Worm (Caenorhabditis elegans) whole organism, L2 larva: Measurements from ENCODE around the gene lec-12.

ENCODE experiments used
- C34F6.9 ChIP-seq: fragments of 150-350 bp; optimal IDR thresholded peaks from 2 replicates; lab custom pipeline; 2014; ENCODE audit warnings: missing biosample characterization, missing genetic modification characterization
- F13H6.1 ChIP-seq: sonication (generic microtip); optimal IDR thresholded peaks from 2 replicates; lab custom pipeline; 2016; ENCODE audit warnings: missing genetic modification characterization, missing compliant biosample characterization
- R02D3.7 ChIP-seq: fragments of 150-350 bp; optimal IDR thresholded peaks from 2 replicates; lab custom pipeline; 2014; ENCODE audit warnings: missing biosample characterization, missing genetic modification characterization
- Y55F3AM.14 ChIP-seq: fragments of 200-800 bp; sonication (Bioruptor generic); optimal IDR thresholded peaks from 2 replicates; lab custom pipeline; 2018; ENCODE audit warnings: mild to moderate bottlenecking, missing genetic modification characterization, missing compliant biosample characterization
- ZK546.5 ChIP-seq: sonication (generic microtip); optimal IDR thresholded peaks from 2 replicates; lab custom pipeline; 2017; ENCODE audit warnings: missing biosample characterization, missing genetic modification characterization
- alr-1 ChIP-seq: fragments of 150-350 bp; optimal IDR thresholded peaks from 2 replicates; lab custom pipeline; 2014; ENCODE audit warnings: missing biosample characterization, missing genetic modification characterization
- ama-1 ChIP-seq: fragments of 150-350 bp; optimal IDR thresholded peaks from 2 replicates; lab custom pipeline; 2018; ENCODE audit warnings: inconsistent platforms
- ceh-16 ChIP-seq: fragments of 150-350 bp; optimal IDR thresholded peaks from 2 replicates; lab custom pipeline; 2014; ENCODE audit warnings: missing biosample characterization, missing genetic modification characterization
- crh-2 ChIP-seq: sonication (generic microtip); optimal IDR thresholded peaks from 2 replicates; lab custom pipeline; 2017; ENCODE audit warnings: missing biosample characterization, missing genetic modification characterization
- egl-27 ChIP-seq: sonication (generic microtip); optimal IDR thresholded peaks from 3 replicates; lab custom pipeline; 2017; ENCODE audit warnings: missing biosample characterization, missing genetic modification reagents, missing genetic modification characterization
- elt-3 ChIP-seq: sonication (generic microtip); optimal IDR thresholded peaks from 2 replicates; lab custom pipeline; 2017; ENCODE audit warnings: missing biosample characterization, missing genetic modification characterization
- fos-1 ChIP-seq: fragments of 150-350 bp; optimal IDR thresholded peaks from 2 replicates; lab custom pipeline; 2014; ENCODE audit warnings: missing biosample characterization, missing genetic modification characterization
- gmeb-1 ChIP-seq: fragments of 150-350 bp; optimal IDR thresholded peaks from 2 replicates; lab custom pipeline; 2014; ENCODE audit warnings: missing biosample characterization, missing genetic modification characterization
- lin-11 ChIP-seq: fragments of 150-350 bp; sonication (generic microtip); optimal IDR thresholded peaks from 2 replicates; lab custom pipeline; 2014; ENCODE audit warnings: missing biosample characterization, missing genetic modification characterization, inconsistent platforms, mixed read lengths
- lin-13 ChIP-seq: fragments of 150-350 bp; optimal IDR thresholded peaks from 2 replicates; lab custom pipeline; 2014; ENCODE audit warnings: missing biosample characterization, missing genetic modification reagents, missing genetic modification characterization
- lin-39 ChIP-seq: fragments of 150-350 bp; optimal IDR thresholded peaks from 2 replicates; lab custom pipeline; 2014; ENCODE audit warnings: missing biosample characterization, missing genetic modification reagents, missing genetic modification characterization
- lsy-2 ChIP-seq, 2 experiments: fragments of 150-350 bp in 1 of 2; sonication (generic microtip) in 1 of 2; optimal IDR thresholded peaks; 2 replicates each; lab custom pipeline; 2014 to 2017; ENCODE audit warnings: missing biosample characterization in 2 of 2, missing genetic modification characterization in 2 of 2
- mab-5 ChIP-seq: fragments of 150-350 bp; optimal IDR thresholded peaks from 2 replicates; lab custom pipeline; 2014; ENCODE audit warnings: missing biosample characterization, missing genetic modification characterization
- mbf-1 ChIP-seq: sonication (generic microtip); optimal IDR thresholded peaks from 2 replicates; lab custom pipeline; 2017; ENCODE audit warnings: missing biosample characterization, missing genetic modification characterization
- mdl-1 ChIP-seq, 2 experiments: fragments of 150-350 bp in 1 of 2; sonication (generic microtip) in 1 of 2; optimal IDR thresholded peaks; 2 replicates each; lab custom pipeline; 2017; ENCODE audit warnings: missing biosample characterization in 2 of 2, missing genetic modification characterization in 2 of 2
- nhr-10 ChIP-seq: sonication (generic microtip); optimal IDR thresholded peaks from 2 replicates; lab custom pipeline; 2017; ENCODE audit warnings: missing biosample characterization, missing genetic modification characterization
- nhr-11 ChIP-seq: fragments of 150-350 bp; optimal IDR thresholded peaks from 2 replicates; lab custom pipeline; 2014; ENCODE audit warnings: missing biosample characterization, missing genetic modification characterization
- nhr-129 ChIP-seq: fragments of 150-350 bp; optimal IDR thresholded peaks from 2 replicates; lab custom pipeline; 2014; ENCODE audit warnings: missing biosample characterization, missing genetic modification characterization
- nhr-21 ChIP-seq: fragments of 150-350 bp; optimal IDR thresholded peaks from 2 replicates; lab custom pipeline; 2014; ENCODE audit warnings: missing biosample characterization, missing genetic modification characterization
- nhr-23 ChIP-seq: fragments of 150-350 bp; optimal IDR thresholded peaks from 2 replicates; lab custom pipeline; 2014; ENCODE audit warnings: missing biosample characterization, missing genetic modification reagents, missing genetic modification characterization
- nhr-237 ChIP-seq: fragments of 150-350 bp; optimal IDR thresholded peaks from 2 replicates; lab custom pipeline; 2014; ENCODE audit warnings: missing biosample characterization, missing genetic modification characterization
- nhr-25 ChIP-seq: fragments of 150-350 bp; sonication (generic microtip); optimal IDR thresholded peaks from 3 replicates; lab custom pipeline; 2014; ENCODE audit warnings: missing biosample characterization, missing genetic modification characterization
- nhr-6 ChIP-seq: fragments of 150-350 bp; optimal IDR thresholded peaks from 2 replicates; lab custom pipeline; 2014; ENCODE audit warnings: missing biosample characterization, missing genetic modification characterization
- nhr-77 ChIP-seq: fragments of 150-350 bp; optimal IDR thresholded peaks from 2 replicates; lab custom pipeline; 2014; ENCODE audit warnings: missing biosample characterization, missing genetic modification characterization
- sem-4 ChIP-seq: fragments of 150-350 bp; optimal IDR thresholded peaks from 2 replicates; lab custom pipeline; 2014; ENCODE audit warnings: missing biosample characterization, missing genetic modification reagents, missing genetic modification characterization
- sma-3 ChIP-seq: sonication (generic microtip); optimal IDR thresholded peaks from 2 replicates; lab custom pipeline; 2016; ENCODE audit warnings: missing genetic modification reagents, missing genetic modification characterization, missing compliant biosample characterization
- snpc-4 ChIP-seq: fragments of 150-350 bp; optimal IDR thresholded peaks from 2 replicates; lab custom pipeline; 2014; ENCODE audit warnings: missing biosample characterization, missing genetic modification characterization
- unc-55 ChIP-seq: fragments of 150-350 bp; sonication (generic microtip); optimal IDR thresholded peaks from 3 replicates; lab custom pipeline; 2014; ENCODE audit warnings: missing biosample characterization, missing genetic modification reagents, missing genetic modification characterization
- ztf-1 ChIP-seq: fragments of 200-800 bp; sonication (Bioruptor generic); conservative IDR thresholded peaks from 2 replicates; pipeline ENCODE4 v1.3.6; 2022; ENCODE audit warnings: missing genetic modification characterization, missing compliant biosample characterization
- ztf-11 ChIP-seq: sonication (generic microtip); optimal IDR thresholded peaks from 2 replicates; lab custom pipeline; 2017; ENCODE audit warnings: missing biosample characterization, missing genetic modification characterization
- ztf-4 ChIP-seq: fragments of 150-350 bp; optimal IDR thresholded peaks from 2 replicates; lab custom pipeline; 2014; ENCODE audit warnings: missing biosample characterization, missing genetic modification characterization

The lec-12 gene

DNA sequence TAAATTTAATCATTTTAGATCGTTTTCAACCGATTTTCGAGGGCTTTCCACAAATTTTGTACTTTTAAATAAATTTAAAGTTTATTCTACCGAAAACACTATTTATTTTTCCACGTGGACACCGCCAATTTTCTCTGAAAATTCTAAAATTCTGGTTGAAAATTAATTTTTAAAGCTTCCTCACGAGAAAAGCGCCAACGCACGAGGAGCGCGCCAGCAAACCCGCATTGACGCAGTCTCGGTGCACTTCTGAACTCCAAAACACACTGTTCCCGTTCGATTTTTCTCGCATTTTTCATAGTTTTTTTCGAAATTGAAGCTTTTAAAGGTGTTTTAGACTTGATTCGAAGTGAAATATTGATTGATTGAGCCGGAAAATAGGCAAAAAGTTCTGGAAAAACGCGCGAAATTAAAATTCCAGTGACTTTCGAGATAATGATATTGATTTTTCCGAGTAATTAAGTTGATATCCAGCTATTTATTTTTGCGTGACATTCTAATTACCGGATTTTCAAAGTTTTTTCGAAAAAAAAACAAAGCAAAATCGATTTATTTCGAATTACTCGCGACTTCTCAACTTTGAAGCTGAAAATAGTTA is 27.2 kb upstream of the lec-12 start, which contains the start of gene cul-3:
Gene cul-3 (plus strand): TSS at position 548 of the 598 bp plus-strand sequence.
- TF ChIP-seq lin-13 (GFP tag; lab: Kevin White, UChicago) (peak; percentile 48), alr-1 (tag; lab: Kevin White, UChicago) (no peak), lsy-2 (tag; optimal IDR thresholded peaks at IDR 0.05; lab: Kevin White, UChicago) (peak; percentile 74 to 84), ztf-11 (tag; lab: Kevin White, UChicago) (no peak), F13H6.1 (peak; percentile 56), fos-1 (tag; lab: Kevin White, UChicago) (peak; percentile 15), crh-2 (tag; lab: Kevin White, UChicago) (peak; percentile 72), lin-11 (tag; lab: Kevin White, UChicago) (peak; percentile 19), C34F6.9 (peak; percentile 73), nhr-10 (tag; lab: Kevin White, UChicago) (peak; percentile 39), ZK546.5 (tag; lab: Kevin White, UChicago) (no peak), nhr-129 (tag; lab: Kevin White, UChicago) (peak; percentile 24), gmeb-1 (tag; lab: Kevin White, UChicago) (peak; percentile 79), unc-55 (peak; percentile 65), mbf-1 (tag; lab: Kevin White, UChicago) (no peak), nhr-237 (no peak), nhr-77 (tag; lab: Kevin White, UChicago) (no peak), mdl-1 (tag; optimal IDR thresholded peaks at IDR 0.05; lab: Kevin White, UChicago) (no peak), egl-27 (peak; percentile 42), mab-5 (tag; lab: Kevin White, UChicago) (peak; percentile 28), ztf-4 (peak; percentile 3), nhr-25 (tag; lab: Kevin White, UChicago) (peak; percentile 61), nhr-21 (tag; lab: Kevin White, UChicago) (peak; percentile 36), sma-3 (GFP tag; lab: Kevin White, UChicago) (peak; percentile 39)

DNA sequence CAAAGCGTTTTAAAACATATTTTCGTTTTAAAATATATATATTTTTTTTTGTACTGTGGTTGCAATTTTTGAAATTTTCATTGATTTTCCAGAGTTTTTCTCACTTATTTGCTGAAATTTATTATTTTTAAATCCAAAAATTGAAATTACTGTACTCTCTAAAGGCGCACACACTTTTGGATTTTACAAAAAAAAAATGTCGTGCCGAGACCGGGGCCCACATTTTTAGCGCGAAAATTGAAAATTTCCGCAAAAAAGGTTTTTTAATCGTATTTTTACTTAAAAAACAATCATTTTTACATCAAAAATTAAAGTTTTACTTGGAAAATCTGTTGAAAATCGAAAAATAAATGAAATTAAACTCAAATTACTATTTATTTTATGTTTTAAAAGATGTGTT is 19.1 kb upstream of the lec-12 start:
- no peak for TF ChIP-seq lin-39 (tag; lab: Kevin White, UChicago)
- TF ChIP-seq Y55F3AM.14 (GFP tag; lab: Kevin White, UChicago): no peak
- no peak for TF ChIP-seq ZK546.5 (tag; lab: Kevin White, UChicago)

DNA sequence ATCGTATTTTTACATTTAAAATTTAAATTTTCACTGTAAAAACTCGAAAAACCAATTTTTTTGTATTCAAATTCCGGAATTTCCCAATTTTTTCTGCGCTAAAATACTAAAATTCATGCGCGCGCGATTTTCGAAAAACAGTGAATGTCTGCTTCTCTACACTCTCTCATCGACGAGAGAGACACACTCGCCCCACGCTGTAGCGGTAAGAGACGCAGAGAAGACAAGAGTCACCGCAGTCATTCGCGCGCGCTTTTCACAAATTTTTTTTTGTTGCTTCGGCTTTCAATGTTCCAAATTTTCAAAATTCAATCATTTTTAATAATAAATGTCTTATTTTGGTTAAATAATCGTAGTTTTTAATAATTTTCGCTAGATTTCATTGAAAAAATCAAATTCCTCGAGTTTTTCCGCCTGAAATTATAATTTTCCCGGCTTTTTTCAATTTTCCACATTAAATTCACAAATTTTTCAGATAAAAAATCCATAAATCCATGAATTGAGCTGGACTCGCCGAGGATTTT is 18.4 kb upstream of the lec-12 start, which contains the start of gene arid-1:
Gene arid-1 (plus strand): TSS at position 474 of the 524 bp plus-strand sequence.
- no peak for TF ChIP-seq ztf-1
- no peak for TF ChIP-seq alr-1 (tag; lab: Kevin White, UChicago)
- TF ChIP-seq nhr-11 (tag; lab: Kevin White, UChicago): no peak
- peak; percentile 33 for TF ChIP-seq gmeb-1 (tag; lab: Kevin White, UChicago)
- no peak for TF ChIP-seq ceh-16
- peak; percentile 75 for TF ChIP-seq C34F6.9
- TF ChIP-seq nhr-129 (tag; lab: Kevin White, UChicago): peak; percentile 30
- peak; percentile 64 for TF ChIP-seq unc-55
- peak in 1 of 2 experiments; percentile 44 for TF ChIP-seq lsy-2 (tag; optimal IDR thresholded peaks at IDR 0.05; lab: Kevin White, UChicago)
- no peak for TF ChIP-seq elt-3 (tag; lab: Kevin White, UChicago)
- TF ChIP-seq mdl-1 (tag; optimal IDR thresholded peaks at IDR 0.05; lab: Kevin White, UChicago): peak in 1 of 2 experiments; percentile 11
- no peak for TF ChIP-seq nhr-6 (tag; lab: Kevin White, UChicago)
- TF ChIP-seq nhr-21 (tag; lab: Kevin White, UChicago): no peak
- TF ChIP-seq sem-4 (tag; lab: Kevin White, UChicago): no peak
- TF ChIP-seq ztf-4: no peak
- no peak for TF ChIP-seq F13H6.1
- no peak for TF ChIP-seq lin-11 (tag; lab: Kevin White, UChicago)
- no peak for TF ChIP-seq lin-39 (tag; lab: Kevin White, UChicago)
- no peak for TF ChIP-seq nhr-10 (tag; lab: Kevin White, UChicago)
- no peak for TF ChIP-seq mbf-1 (tag; lab: Kevin White, UChicago)
- TF ChIP-seq, all 48 proteins: peak for 6

DNA sequence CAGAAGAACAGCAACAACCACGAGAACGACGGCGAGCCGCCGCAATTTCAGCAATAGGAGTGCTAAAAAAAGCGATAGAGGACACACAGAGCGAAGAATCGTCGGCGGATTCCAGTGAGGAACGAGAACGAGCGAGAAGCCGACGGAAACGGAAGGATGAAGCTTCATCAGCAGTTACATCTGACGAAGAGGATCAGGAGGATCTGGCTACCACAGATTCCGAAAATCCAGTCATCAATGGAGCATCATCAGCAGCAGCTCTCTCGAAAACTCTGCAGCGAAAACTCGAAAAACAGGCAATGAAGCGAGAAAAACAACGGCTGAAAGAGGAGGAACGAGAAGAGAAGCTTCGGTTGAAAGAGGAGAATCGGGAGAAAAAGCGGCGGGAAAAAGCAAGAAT is 14.7 kb upstream of the lec-12 start:
- no peak for TF ChIP-seq alr-1 (tag; lab: Kevin White, UChicago)
- no peak for TF ChIP-seq R02D3.7 (tag; lab: Kevin White, UChicago)
- TF ChIP-seq snpc-4 (tag; lab: Kevin White, UChicago): no peak
- TF ChIP-seq ztf-4: no peak
- no peak for TF ChIP-seq nhr-25 (tag; lab: Kevin White, UChicago)
- no peak for TF ChIP-seq ama-1
- no peak for TF ChIP-seq nhr-23 (tag; lab: Kevin White, UChicago)
- TF ChIP-seq nhr-11 (tag; lab: Kevin White, UChicago): no peak
- TF ChIP-seq fos-1 (tag; lab: Kevin White, UChicago): no peak
